Worm (Caenorhabditis elegans) whole organism, mixed stage, embryonic: ENCODE results near the gene R09E10.1.

Source experiments
- lin-13 ChIP-seq: fragments of 150-350 bp; optimal IDR thresholded peaks from 2 replicates; lab custom pipeline; 2014; ENCODE audit warnings: missing biosample characterization, missing genetic modification characterization
- lsy-2 ChIP-seq: fragments of 150-350 bp; optimal IDR thresholded peaks from 2 replicates; lab custom pipeline; 2014; ENCODE audit warnings: missing biosample characterization, missing genetic modification characterization
- nhr-76 ChIP-seq: sonication (generic microtip); optimal IDR thresholded peaks from 2 replicates; lab custom pipeline; 2017; ENCODE audit warnings: missing biosample characterization, missing genetic modification characterization

DNA sequence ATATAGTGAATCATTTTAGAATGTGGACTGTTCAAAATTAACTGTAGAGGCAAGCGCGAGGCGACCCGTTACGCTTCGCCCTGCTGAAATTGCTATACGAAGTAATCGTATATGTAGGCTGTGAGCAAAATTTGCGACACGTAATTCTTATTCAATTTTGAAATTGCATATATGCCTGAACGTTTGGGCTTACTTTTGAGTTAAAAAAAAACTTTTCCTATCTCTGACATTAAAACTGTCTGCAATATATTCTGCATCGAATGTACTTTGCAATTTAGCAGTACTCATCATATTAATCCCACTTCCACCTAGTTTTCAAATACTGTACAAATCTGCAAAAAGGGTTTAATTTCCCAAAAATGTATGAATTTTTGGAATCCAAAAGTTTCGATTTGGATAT lies 24.4 kb upstream of the R09E10.1 start:
- no peak for TF ChIP-seq lin-13
- no peak for TF ChIP-seq nhr-76 (tag; lab: Kevin White, UChicago)
- no peak for TF ChIP-seq lsy-2 (tag; lab: Kevin White, UChicago)
